Worm (Caenorhabditis elegans): ENCODE results near the gene Y34B4A.4.
A peak's percentile ranks its signal among the peaks of the same experiment; 100 is the strongest.

Gene Y34B4A.4

ce11 chrX:5289106-5289505 is 25.0 kb downstream of the Y34B4A.4 start:
- no peak for TF ChIP-seq fkh-2 (tag; optimal IDR thresholded peaks at IDR 0.05)
- no peak for TF ChIP-seq ceh-28 (tag; optimal IDR thresholded peaks at IDR 0.05)
- no peak for TF ChIP-seq nhr-25 (tag; optimal IDR thresholded peaks at IDR 0.05)
- TF ChIP-seq elt-2 (tag; optimal IDR thresholded peaks at IDR 0.05) = no peak
- no peak for TF ChIP-seq ztf-4 (tag; optimal IDR thresholded peaks at IDR 0.05)
- TF ChIP-seq ceh-82 (tag; optimal IDR thresholded peaks at IDR 0.05) = no peak
- TF ChIP-seq mml-1 (tag; optimal IDR thresholded peaks at IDR 0.05) = no peak
- no peak for TF ChIP-seq fos-1 (tag; optimal IDR thresholded peaks at IDR 0.05)
- TF ChIP-seq skn-1 (tag; optimal IDR thresholded peaks at IDR 0.05) = no peak
- TF ChIP-seq elt-1 (tag; optimal IDR thresholded peaks at IDR 0.05) = no peak
- TF ChIP-seq nhr-11 (tag; optimal IDR thresholded peaks at IDR 0.05) = no peak
- TF ChIP-seq nfya-1 (tag; optimal IDR thresholded peaks at IDR 0.05; ENCODE audit: insufficient read depth) = no peak
- TF ChIP-seq nhr-28 (tag; optimal IDR thresholded peaks at IDR 0.05) = no peak
- no peak for TF ChIP-seq ZK546.5 (tag; optimal IDR thresholded peaks at IDR 0.05)
- no peak for TF ChIP-seq nhr-12 (tag; optimal IDR thresholded peaks at IDR 0.05)

ce11 chrX:5293862-5294261 is 29.7 kb downstream of the Y34B4A.4 start:
- peak; percentile 3 for TF ChIP-seq nfya-1 (tag; optimal IDR thresholded peaks at IDR 0.05; ENCODE audit: insufficient read depth)
- no peak for TF ChIP-seq elt-2 (tag; optimal IDR thresholded peaks at IDR 0.05)

- TF ChIP-seq pqm-1 (tag; optimal IDR thresholded peaks at IDR 0.05) (no peak), aly-2 (tag; optimal IDR thresholded peaks at IDR 0.05) (no peak), lin-39 (tag; optimal IDR thresholded peaks at IDR 0.05) (peak; percentile 62), pha-4 (tag; optimal IDR thresholded peaks at IDR 0.05) (peak; percentile 68), hmg-11 (tag; optimal IDR thresholded peaks at IDR 0.05) (peak; percentile 60), nfya-1 (tag; optimal IDR thresholded peaks at IDR 0.05; ENCODE audit: insufficient read depth) (peak; percentile 59), tbx-2 (tag; optimal IDR thresholded peaks at IDR 0.05) (peak; percentile 26)
Observed at ce11 chrX:5297942-5298611, 34.0 kb downstream of the Y34B4A.4 start, which contains the start of gene ift-81. Gene ift-81 (plus strand): TSS chrX:5298561.

DNA sequence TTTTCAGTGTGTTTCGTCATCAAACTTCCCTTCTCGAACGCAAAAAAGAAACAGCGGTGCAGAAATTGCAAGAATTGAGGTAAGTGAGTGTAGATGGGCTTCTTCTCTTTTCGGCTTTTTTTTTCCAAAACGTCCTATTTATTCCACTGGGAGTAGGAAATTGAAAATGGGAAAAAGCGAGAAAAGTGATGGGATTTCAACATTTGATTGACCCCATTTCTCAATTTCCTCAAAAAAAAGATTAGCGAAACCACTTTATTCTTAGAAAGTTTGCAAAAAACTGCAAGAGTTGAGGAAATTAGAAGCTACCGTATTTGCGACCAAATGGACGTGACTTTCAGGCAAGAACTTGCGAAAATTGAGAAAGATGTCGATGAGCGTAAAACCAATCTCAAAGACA is 39.4 kb downstream of the Y34B4A.4 start, which contains the start of gene ags-3:
Gene ags-3 (minus strand): TSS at position 101 of the 400 bp plus-strand sequence.
- no peak for TF ChIP-seq sea-2 (GFP tag; optimal IDR thresholded peaks at IDR 0.05)

- TF ChIP-seq nhr-77 (tag; optimal IDR thresholded peaks at IDR 0.05) (no peak), ceh-82 (tag; optimal IDR thresholded peaks at IDR 0.05) (no peak), nhr-237 (tag; optimal IDR thresholded peaks at IDR 0.05) (no peak), nhr-76 (tag; optimal IDR thresholded peaks at IDR 0.05) (no peak), skn-1 (tag; optimal IDR thresholded peaks at IDR 0.05) (no peak), ama-1 (optimal IDR thresholded peaks at IDR 0.05) (no peak), ceh-9 (tag; optimal IDR thresholded peaks at IDR 0.05) (no peak), fkh-10 (GFP tag; optimal IDR thresholded peaks at IDR 0.05) (no peak), nhr-25 (tag; optimal IDR thresholded peaks at IDR 0.05) (no peak), lsy-12 (tag; optimal IDR thresholded peaks at IDR 0.05) (no peak)
Observed at ce11 chrX:5309622-5310021, 45.5 kb downstream of the Y34B4A.4 start.

ce11 chrX:5311174-5311573 is 47.0 kb downstream of the Y34B4A.4 start:
- peak; percentile 15 for TF ChIP-seq lin-39 (tag; optimal IDR thresholded peaks at IDR 0.05)
- no peak for TF ChIP-seq elt-1 (tag; optimal IDR thresholded peaks at IDR 0.05)

ce11 chrX:5319214-5319838 is 55.2 kb downstream of the Y34B4A.4 start:
- TF ChIP-seq snpc-4 (tag; optimal IDR thresholded peaks at IDR 0.05) (peak; percentile 15), nhr-28 (tag; optimal IDR thresholded peaks at IDR 0.05) (no peak), lin-15B (tag; optimal IDR thresholded peaks at IDR 0.05) (no peak), nhr-77 (tag; optimal IDR thresholded peaks at IDR 0.05) (peak; percentile 34), nhr-43 (tag; optimal IDR thresholded peaks at IDR 0.05; ENCODE audit: poor library complexity, severe bottlenecking) (peak; percentile 69), fkh-2 (tag; optimal IDR thresholded peaks at IDR 0.05) (no peak), pqm-1 (tag; optimal IDR thresholded peaks at IDR 0.05) (no peak), tbx-2 (tag; optimal IDR thresholded peaks at IDR 0.05) (peak; percentile 46), nfya-1 (tag; optimal IDR thresholded peaks at IDR 0.05; ENCODE audit: insufficient read depth) (peak; percentile 36), elt-2 (tag; optimal IDR thresholded peaks at IDR 0.05) (peak; percentile 28), lin-39 (tag; optimal IDR thresholded peaks at IDR 0.05) (peak; percentile 11), hmg-11 (tag; optimal IDR thresholded peaks at IDR 0.05) (peak; percentile 65), egl-27 (tag; optimal IDR thresholded peaks at IDR 0.05) (no peak), R02D3.7 (tag; optimal IDR thresholded peaks at IDR 0.05) (no peak), lsy-12 (tag; optimal IDR thresholded peaks at IDR 0.05) (peak; percentile 25)

All from whole organism, L3 larva.